Worm (Caenorhabditis elegans): ENCODE results near the gene nphp-2.

ce11 chrV:1869682-1870081 is 25.9 kb upstream of the nphp-2 start, which contains the start of gene T10B5.3:
- TF ChIP-seq sea-2 (GFP tag; IDR thresholded peaks at IDR 0.05), result no peak
- no peak for TF ChIP-seq ztf-22 (GFP tag; optimal IDR thresholded peaks at IDR 0.05)
- no peak for TF ChIP-seq ccch-3 (GFP tag; optimal IDR thresholded peaks at IDR 0.05)
- no peak for TF ChIP-seq tbx-9 (tag; optimal IDR thresholded peaks at IDR 0.05; ENCODE audit: borderline replicate concordance)
- TF ChIP-seq rcor-1 (GFP tag; IDR thresholded peaks at IDR 0.05), result no peak
- TF ChIP-seq nfya-2 (GFP tag; IDR thresholded peaks at IDR 0.05), result no peak
- no peak for TF ChIP-seq K11D2.4 (GFP tag; IDR thresholded peaks at IDR 0.05)
- TF ChIP-seq D2030.7 (GFP tag; IDR thresholded peaks at IDR 0.05), result no peak
- no peak for TF ChIP-seq snpc-4 (GFP tag; optimal IDR thresholded peaks at IDR 0.05)
- TF ChIP-seq snpc-4 (tag; optimal IDR thresholded peaks at IDR 0.05), result no peak
- TF ChIP-seq lin-35 (GFP tag; optimal IDR thresholded peaks at IDR 0.05), result no peak
- no peak for TF ChIP-seq dpl-1 (GFP tag; optimal IDR thresholded peaks at IDR 0.05)
- no peak for TF ChIP-seq ceh-27 (GFP tag; optimal IDR thresholded peaks at IDR 0.05)
- TF ChIP-seq nfya-1 (tag; optimal IDR thresholded peaks at IDR 0.05; ENCODE audit: borderline replicate concordance, insufficient read depth), result no peak

Measured in whole organism, young adult.